Fruit fly (Drosophila melanogaster) whole organism, prepupa: ENCODE data around the gene RpL24-like.

Experiments
- Blimp-1 ChIP-seq: fragments of 200-800 bp; sonication (Bioruptor generic); optimal IDR thresholded peaks from 3 replicates; lab custom pipeline; 2017; ENCODE audit warnings: missing biosample characterization, missing genetic modification characterization, mild to moderate bottlenecking, moderate library complexity, missing genetic modification reagents
- CG10631 ChIP-seq: fragments of 200-800 bp; sonication (Bioruptor generic); optimal IDR thresholded peaks from 2 replicates; lab custom pipeline; 2016; ENCODE audit warnings: missing biosample characterization, missing genetic modification characterization
- CG10669 ChIP-seq: fragments of 200-800 bp; sonication (Bioruptor generic); optimal IDR thresholded peaks from 3 replicates; lab custom pipeline; 2018; ENCODE audit warnings: missing biosample characterization, mild to moderate bottlenecking, missing genetic modification characterization, moderate library complexity
- CG11294 ChIP-seq: fragments of 200-800 bp; sonication (Bioruptor generic); IDR thresholded peaks from 2 replicates; pipeline ENCODE4 v1.3.6; 2022; ENCODE audit warnings: missing biosample characterization, missing genetic modification characterization
- CG11762 ChIP-seq: fragments of 200-800 bp; sonication (Bioruptor generic); optimal IDR thresholded peaks from 3 replicates; lab custom pipeline; 2016; ENCODE audit warnings: missing biosample characterization, missing genetic modification characterization; ENCODE audit not compliant: insufficient read depth
- CG11902 ChIP-seq: fragments of 200-800 bp; sonication (Bioruptor generic); optimal IDR thresholded peaks from 3 replicates; lab custom pipeline; 2016; ENCODE audit warnings: missing biosample characterization, missing genetic modification characterization
- CG15336 ChIP-seq: fragments of 200-800 bp; sonication (Bioruptor generic); IDR thresholded peaks from 2 replicates; pipeline ENCODE4 v1.3.6; 2022; ENCODE audit warnings: missing biosample characterization, missing genetic modification characterization
- CG1621 ChIP-seq: fragments of 200-800 bp; sonication (Bioruptor generic); optimal IDR thresholded peaks from 3 replicates; lab custom pipeline; 2018; ENCODE audit warnings: missing biosample characterization, mild to moderate bottlenecking, missing genetic modification characterization
- CG16779 ChIP-seq: fragments of 200-800 bp; sonication (Bioruptor generic); optimal IDR thresholded peaks from 3 replicates; lab custom pipeline; 2017; ENCODE audit warnings: missing biosample characterization, mild to moderate bottlenecking, missing genetic modification characterization
- CG3032 ChIP-seq: fragments of 200-800 bp; optimal IDR thresholded peaks from 2 replicates; lab custom pipeline; 2019; ENCODE audit warnings: missing biosample characterization, mild to moderate bottlenecking, missing genetic modification characterization, moderate library complexity
- CG31627 ChIP-seq: fragments of 200-800 bp; sonication (Bioruptor generic); optimal IDR thresholded peaks from 3 replicates; lab custom pipeline; 2016; ENCODE audit warnings: missing biosample characterization, missing genetic modification characterization
- CG34406 ChIP-seq: fragments of 200-800 bp; sonication (Bioruptor generic); optimal IDR thresholded peaks from 3 replicates; lab custom pipeline; 2016; ENCODE audit warnings: missing biosample characterization, missing genetic modification characterization
- CG3919 ChIP-seq: fragments of 200-800 bp; sonication (Bioruptor generic); optimal IDR thresholded peaks from 3 replicates; lab custom pipeline; 2016; ENCODE audit warnings: missing biosample characterization, missing genetic modification characterization
- CG4318 ChIP-seq: fragments of 200-800 bp; sonication (Bioruptor generic); optimal IDR thresholded peaks from 3 replicates; lab custom pipeline; 2017; ENCODE audit warnings: missing biosample characterization, mild to moderate bottlenecking, missing genetic modification characterization
- CG6163 ChIP-seq: fragments of 200-800 bp; sonication (Bioruptor generic); IDR thresholded peaks from 3 replicates; pipeline ENCODE4 v1.3.6; 2022; ENCODE audit warnings: missing biosample characterization, missing genetic modification characterization
- CG6276 ChIP-seq: fragments of 200-800 bp; sonication (Bioruptor generic); optimal IDR thresholded peaks from 2 replicates; lab custom pipeline; 2017; ENCODE audit warnings: missing biosample characterization, mild to moderate bottlenecking, missing genetic modification characterization
- CG6808 ChIP-seq: fragments of 200-800 bp; sonication (Bioruptor generic); optimal IDR thresholded peaks from 3 replicates; lab custom pipeline; 2017; ENCODE audit warnings: missing biosample characterization, missing genetic modification characterization, mild to moderate bottlenecking, moderate library complexity, missing genetic modification reagents
- CG6854 ChIP-seq: fragments of 200-800 bp; sonication (Bioruptor generic); optimal IDR thresholded peaks from 2 replicates; lab custom pipeline; 2017; ENCODE audit warnings: missing biosample characterization, mild to moderate bottlenecking, missing genetic modification characterization
- CG8119 ChIP-seq: fragments of 200-800 bp; sonication (Bioruptor generic); IDR thresholded peaks from 3 replicates; pipeline ENCODE4 v1.3.6; 2022; ENCODE audit warnings: missing biosample characterization, missing genetic modification characterization
- CG8319 ChIP-seq: fragments of 200-800 bp; sonication (Bioruptor generic); optimal IDR thresholded peaks from 3 replicates; lab custom pipeline; 2016; ENCODE audit warnings: missing biosample characterization, missing genetic modification characterization
- CG8632 ChIP-seq: fragments of 200-800 bp; sonication (Bioruptor generic); optimal IDR thresholded peaks from 3 replicates; lab custom pipeline; 2016; ENCODE audit warnings: missing biosample characterization, missing genetic modification characterization
- CG9139 ChIP-seq: fragments of 200-800 bp; sonication (Bioruptor generic); optimal IDR thresholded peaks from 3 replicates; lab custom pipeline; 2017; ENCODE audit warnings: missing biosample characterization, mild to moderate bottlenecking, missing genetic modification characterization
- Eip75B ChIP-seq: fragments of 200-800 bp; sonication (Bioruptor generic); optimal IDR thresholded peaks from 3 replicates; lab custom pipeline; 2016; ENCODE audit warnings: missing biosample characterization, missing genetic modification characterization
- Eip78C ChIP-seq: fragments of 200-800 bp; sonication (Bioruptor generic); peaks from one replicate; lab custom pipeline; 2016; ENCODE audit warnings: missing biosample characterization, missing genetic modification characterization
- Eip93F ChIP-seq: fragments of 200-800 bp; sonication (Bioruptor generic); optimal IDR thresholded peaks from 2 replicates; lab custom pipeline; 2016; ENCODE audit warnings: missing biosample characterization, mild to moderate bottlenecking, missing genetic modification characterization
- Ets21C ChIP-seq: fragments of 200-800 bp; sonication (Bioruptor generic); optimal IDR thresholded peaks from 3 replicates; lab custom pipeline; 2016; ENCODE audit warnings: missing biosample characterization, missing genetic modification characterization
- Ets96B ChIP-seq: fragments of 200-800 bp; optimal IDR thresholded peaks from 2 replicates; lab custom pipeline; 2019; ENCODE audit warnings: missing biosample characterization, mild to moderate bottlenecking, missing genetic modification characterization, moderate library complexity
- Gug ChIP-seq: fragments of 200-800 bp; sonication (Bioruptor generic); IDR thresholded peaks from 2 replicates; pipeline ENCODE4 v1.3.6; 2022; ENCODE audit warnings: missing biosample characterization, missing genetic modification characterization
- Hr4 ChIP-seq: fragments of 200-800 bp; sonication (Bioruptor generic); optimal IDR thresholded peaks from 3 replicates; lab custom pipeline; 2016; ENCODE audit warnings: missing biosample characterization, missing genetic modification characterization
- Lpt ChIP-seq: fragments of 200-800 bp; sonication (Bioruptor generic); optimal IDR thresholded peaks from 3 replicates; lab custom pipeline; 2016; ENCODE audit warnings: missing biosample characterization, missing genetic modification characterization
- Met ChIP-seq: fragments of 200-800 bp; sonication (Bioruptor generic); optimal IDR thresholded peaks from 3 replicates; lab custom pipeline; 2016; ENCODE audit warnings: missing biosample characterization, missing genetic modification characterization
- Sox14 ChIP-seq: fragments of 200-800 bp; sonication (Bioruptor generic); optimal IDR thresholded peaks from 3 replicates; lab custom pipeline; 2016; ENCODE audit warnings: missing biosample characterization, missing genetic modification characterization
- Sox15 ChIP-seq: fragments of 200-800 bp; sonication (Bioruptor generic); optimal IDR thresholded peaks from 3 replicates; lab custom pipeline; 2016; ENCODE audit warnings: missing biosample characterization, missing genetic modification characterization
- acj6 ChIP-seq: fragments of 200-800 bp; sonication (Bioruptor generic); optimal IDR thresholded peaks from 3 replicates; lab custom pipeline; 2016; ENCODE audit warnings: missing biosample characterization, missing genetic modification characterization
- cyc ChIP-seq: fragments of 200-800 bp; sonication (Bioruptor generic); optimal IDR thresholded peaks from 3 replicates; lab custom pipeline; 2016; ENCODE audit warnings: missing biosample characterization, missing genetic modification characterization
- dac ChIP-seq: fragments of 200-800 bp; sonication (Bioruptor generic); optimal IDR thresholded peaks from 2 replicates; lab custom pipeline; 2017; ENCODE audit warnings: missing biosample characterization, mild to moderate bottlenecking, missing genetic modification characterization
- dsx ChIP-seq: fragments of 200-800 bp; optimal IDR thresholded peaks from 3 replicates; lab custom pipeline; 2019; ENCODE audit warnings: missing biosample characterization, mild to moderate bottlenecking, missing genetic modification characterization, moderate library complexity; ENCODE audit not compliant: poor library complexity, severe bottlenecking
- eg ChIP-seq: fragments of 200-800 bp; sonication (Bioruptor generic); IDR thresholded peaks from 3 replicates; pipeline ENCODE4 v1.3.6; 2022; ENCODE audit warnings: missing biosample characterization, missing genetic modification characterization
- esn ChIP-seq: fragments of 200-800 bp; sonication (Bioruptor generic); optimal IDR thresholded peaks from 2 replicates; lab custom pipeline; 2016; ENCODE audit warnings: missing biosample characterization, mild to moderate bottlenecking, missing genetic modification characterization, moderate library complexity
- fkh ChIP-seq: fragments of 200-800 bp; sonication (Bioruptor generic); optimal IDR thresholded peaks from 3 replicates; lab custom pipeline; 2017; ENCODE audit warnings: missing biosample characterization, mild to moderate bottlenecking, missing genetic modification characterization, moderate library complexity
- net ChIP-seq: fragments of 200-800 bp; sonication (Bioruptor generic); optimal IDR thresholded peaks from 3 replicates; lab custom pipeline; 2016; ENCODE audit warnings: missing biosample characterization, missing genetic modification characterization
- pdm3 ChIP-seq: fragments of 200-800 bp; sonication (Bioruptor generic); optimal IDR thresholded peaks from 3 replicates; lab custom pipeline; 2016; ENCODE audit warnings: missing biosample characterization, missing genetic modification characterization
- spab ChIP-seq: fragments of 200-800 bp; sonication (Bioruptor generic); optimal IDR thresholded peaks from 2 replicates; lab custom pipeline; 2017; ENCODE audit warnings: missing biosample characterization, mild to moderate bottlenecking, missing genetic modification characterization, missing genetic modification reagents
- ss ChIP-seq, 2 experiments: fragments of 200-800 bp; sonication (Bioruptor generic); optimal IDR thresholded peaks; 2 replicates in 1 of 2; 3 replicates in 1 of 2; lab custom pipeline; 2017 to 2018; ENCODE audit warnings: mild to moderate bottlenecking in 2 of 2, missing biosample characterization in 2 of 2, missing genetic modification characterization in 2 of 2, moderate library complexity in 1 of 2
- svp ChIP-seq: fragments of 200-800 bp; sonication (Bioruptor generic); peaks from one replicate; lab custom pipeline; 2016; ENCODE audit warnings: missing biosample characterization, missing genetic modification characterization
- topi ChIP-seq: fragments of 200-800 bp; sonication (Bioruptor generic); optimal IDR thresholded peaks from 3 replicates; lab custom pipeline; 2016; ENCODE audit warnings: missing biosample characterization, missing genetic modification characterization
- vri ChIP-seq: fragments of 200-800 bp; sonication (Bioruptor generic); optimal IDR thresholded peaks from 3 replicates; lab custom pipeline; 2016; ENCODE audit warnings: missing biosample characterization, mild to moderate bottlenecking, missing genetic modification characterization

Gene RpL24-like

dm6 chr3R:11456539-11456938, 25.2 kb upstream of the RpL24-like start (continued):
- TF ChIP-seq Blimp-1 (peak; percentile 17), dac (GFP tag; lab: Kevin White, UChicago) (no peak), svp (GFP tag; lab: Kevin White, UChicago) (peak; percentile 74), esn (GFP tag; lab: Kevin White, UChicago) (peak; percentile 43), Gug (GFP tag; lab: Robert Waterston, UW) (no peak), Ets21C (GFP tag; lab: Kevin White, UChicago) (no peak), CG6808 (GFP tag; lab: Kevin White, UChicago) (peak; percentile 36)

dm6 chr3R:11454210-11454904, 23.0 kb upstream of the RpL24-like start:
- TF ChIP-seq CG8119 (GFP tag; lab: Robert Waterston, UW) (0 out of 3 replicates have a peak, but pooled peaks have one; percentile 26), CG11294 (peak; percentile 28; the same call in 1 of the 2 replicates), CG4318 (GFP tag; lab: Kevin White, UChicago) (peak; percentile 56), CG8319 (GFP tag; lab: Kevin White, UChicago) (peak; percentile 0), CG8632 (GFP tag; lab: Kevin White, UChicago) (peak; percentile 19), Ets96B (tag; lab: Kevin White, UChicago) (no peak), Gug (GFP tag; lab: Robert Waterston, UW) (no peak), topi (GFP tag; lab: Kevin White, UChicago) (peak; percentile 70), esn (GFP tag; lab: Kevin White, UChicago) (peak; percentile 76), Met (peak; percentile 69), CG10631 (GFP tag; lab: Kevin White, UChicago) (peak; percentile 27), dsx (GFP tag; lab: Kevin White, UChicago) (no peak), CG3032 (tag; lab: Kevin White, UChicago) (no peak), spab (no peak), dac (GFP tag; lab: Kevin White, UChicago) (peak; percentile 42), acj6 (GFP tag; lab: Kevin White, UChicago) (peak; percentile 45), CG6808 (GFP tag; lab: Kevin White, UChicago) (no peak), vri (peak; percentile 42), CG15336 (no peak), Hr4 (GFP tag; lab: Kevin White, UChicago) (peak; percentile 76), CG10669 (peak; percentile 6), CG6163 (GFP tag; lab: Robert Waterston, UW) (peak; percentile 43; the same call in 1 of the 3 replicates), CG3919 (GFP tag; lab: Kevin White, UChicago) (peak; percentile 45), CG16779 (peak; percentile 8), eg (0 out of 3 replicates have a peak, but pooled peaks have one; percentile 35), ss (GFP tag; optimal IDR thresholded peaks at IDR 0.05; lab: Kevin White, UChicago) (no peak), CG1621 (tag; lab: Kevin White, UChicago) (no peak), net (GFP tag; lab: Kevin White, UChicago) (peak; percentile 33), fkh (GFP tag; lab: Kevin White, UChicago) (peak; percentile 90), Blimp-1 (peak; percentile 1), Ets21C (GFP tag; lab: Kevin White, UChicago) (peak; percentile 45), Sox15 (GFP tag; lab: Kevin White, UChicago) (peak; percentile 56), Eip78C (GFP tag; lab: Kevin White, UChicago) (peak; percentile 83), CG9139 (GFP tag; lab: Kevin White, UChicago) (no peak), svp (GFP tag; lab: Kevin White, UChicago) (peak; percentile 89), pdm3 (GFP tag; lab: Kevin White, UChicago) (peak; percentile 52), CG11902 (GFP tag; lab: Kevin White, UChicago) (peak; percentile 59), CG6276 (GFP tag; lab: Kevin White, UChicago) (no peak), Sox14 (GFP tag; lab: Kevin White, UChicago) (peak; percentile 49), CG11762 (peak; percentile 21), Eip75B (peak; percentile 36), CG6854 (no peak), CG31627 (peak; percentile 72), Eip93F (GFP tag; lab: Kevin White, UChicago) (no peak), CG34406 (GFP tag; lab: Kevin White, UChicago) (peak; percentile 67), Lpt (GFP tag; lab: Kevin White, UChicago) (no peak), cyc (GFP tag; lab: Kevin White, UChicago) (peak; percentile 68)
